Worm (Caenorhabditis elegans): Measurements from ENCODE around the gene fipp-1.
A peak's percentile ranks its signal among the peaks of the same experiment; 100 is the strongest.
"Not testable (repeated sequence)": the region's sequence is repeated elsewhere in the genome, so short reads cannot be mapped to it uniquely, and the experiment has no call there.

The fipp-1 gene

DNA sequence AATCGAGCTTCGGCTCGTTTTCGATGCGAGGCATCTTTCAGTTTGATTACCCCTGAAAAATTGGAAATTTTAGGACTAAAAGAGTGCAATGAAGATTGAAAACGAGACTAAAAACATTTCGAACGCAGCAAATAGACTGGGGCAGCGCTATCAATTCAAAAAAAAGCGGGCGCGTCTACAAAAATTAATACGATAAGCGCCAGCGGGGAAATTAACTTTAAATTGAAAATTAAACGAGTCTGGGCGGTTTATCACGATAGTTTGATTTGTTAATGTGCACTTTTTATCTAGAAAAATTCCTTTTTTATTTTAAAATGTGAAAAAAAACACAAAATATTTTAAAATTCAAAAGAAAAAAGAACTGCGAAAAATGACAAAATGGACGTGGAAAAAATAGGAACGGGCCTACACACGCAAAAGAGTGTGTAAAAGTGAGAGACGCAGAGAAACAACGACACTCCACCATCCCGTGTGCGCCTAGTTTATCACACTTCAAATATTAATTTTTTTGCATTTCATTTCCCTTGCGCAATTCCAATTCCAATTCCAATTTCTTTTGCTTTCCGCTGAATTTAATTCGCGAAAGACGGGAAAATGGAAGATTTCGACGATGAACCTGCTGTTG, at the start of gene fipp-1, which contains the start of gene gmpr-1:
fipp-1 (plus strand) TSS at position 499 of the 625 bp plus-strand sequence.
gmpr-1 (minus strand) TSS at position 75 of the 625 bp plus-strand sequence.
- TF ChIP-seq ama-1 (optimal IDR thresholded peaks at IDR 0.05), result no peak
- no peak for TF ChIP-seq scrt-1 (GFP tag; IDR thresholded peaks at IDR 0.05)
- no peak for TF ChIP-seq sea-1 (GFP tag; conservative IDR thresholded peaks at IDR 0.05)
- TF ChIP-seq hmbx-1 (tag; optimal IDR thresholded peaks at IDR 0.05), result no peak
- TF ChIP-seq tbx-11 (GFP tag; IDR thresholded peaks at IDR 0.05), result no peak
- no peak for TF ChIP-seq hnd-1 (tag; optimal IDR thresholded peaks at IDR 0.05)
- no peak for TF ChIP-seq ets-7 (tag; optimal IDR thresholded peaks at IDR 0.05)
- TF ChIP-seq ceh-36 (tag; optimal IDR thresholded peaks at IDR 0.05), result no peak
- TF ChIP-seq tra-4 (tag; optimal IDR thresholded peaks at IDR 0.05), result no peak
- TF ChIP-seq B0310.2 (tag; optimal IDR thresholded peaks at IDR 0.05), result no peak
- TF ChIP-seq F13C5.2 (tag; optimal IDR thresholded peaks at IDR 0.05), result no peak
- TF ChIP-seq flt-1 (GFP tag; IDR thresholded peaks at IDR 0.05), result no peak
- no peak for TF ChIP-seq ceh-13 (GFP tag; optimal IDR thresholded peaks at IDR 0.05)
- no peak for TF ChIP-seq tbx-37 (GFP tag; conservative IDR thresholded peaks at IDR 0.05)
- TF ChIP-seq hmg-4 (GFP tag; optimal IDR thresholded peaks at IDR 0.05), result no peak
- TF ChIP-seq aly-1 (tag; optimal IDR thresholded peaks at IDR 0.05), result no peak
- TF ChIP-seq pes-1 (GFP tag; IDR thresholded peaks at IDR 0.05), result no peak

DNA sequence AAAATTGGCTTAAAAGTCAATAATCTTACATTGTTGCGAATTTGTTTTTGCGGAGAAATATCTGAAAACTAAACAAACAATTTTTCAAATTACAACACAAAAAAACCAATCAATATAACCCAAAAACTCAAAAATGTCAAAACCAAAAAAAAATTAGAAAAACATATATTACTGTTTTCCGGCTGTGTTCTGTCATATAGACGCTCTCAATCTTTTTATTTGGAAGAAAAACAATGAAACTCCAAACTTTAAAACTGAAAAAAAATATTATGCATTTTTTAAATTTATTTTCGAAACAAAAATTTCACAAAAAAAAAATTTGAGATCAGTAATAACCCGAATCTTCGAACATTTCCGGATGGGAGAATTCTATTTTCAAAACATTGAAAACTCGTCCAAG, 48.9 kb upstream of the fipp-1 start, which contains the start of gene R02D1.2:
R02D1.2 (minus strand) TSS at position 101 of the 400 bp plus-strand sequence.
- TF ChIP-seq tra-4 (tag; optimal IDR thresholded peaks at IDR 0.05) (no peak), scrt-1 (GFP tag; IDR thresholded peaks at IDR 0.05) (no peak), tbx-11 (GFP tag; IDR thresholded peaks at IDR 0.05) (no peak), aly-1 (tag; optimal IDR thresholded peaks at IDR 0.05) (no peak)

DNA sequence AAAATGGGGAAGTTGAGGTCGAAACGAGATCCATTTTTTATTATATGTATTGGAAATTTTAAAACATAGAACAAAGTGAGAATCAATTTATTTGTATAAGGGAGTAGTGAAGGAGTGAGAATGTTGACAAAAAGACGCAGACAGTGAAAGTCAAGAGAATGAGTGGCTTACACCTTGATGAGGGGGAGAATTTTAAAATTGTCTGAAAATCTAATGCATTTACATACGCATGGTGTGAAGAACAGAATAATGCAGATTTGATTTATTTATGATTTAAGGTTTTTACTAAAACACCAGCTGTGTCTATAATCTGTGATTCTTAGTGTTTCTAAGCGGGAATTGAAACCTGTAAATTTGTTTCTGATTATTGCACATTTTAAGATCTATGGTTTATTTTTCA, 46.2 kb upstream of the fipp-1 start, which contains the start of gene nhr-125:
nhr-125 (minus strand) TSS at position 101 of the 400 bp plus-strand sequence.
- TF ChIP-seq F13C5.2 (tag; optimal IDR thresholded peaks at IDR 0.05) (no peak), scrt-1 (GFP tag; IDR thresholded peaks at IDR 0.05) (no peak), pes-1 (GFP tag; IDR thresholded peaks at IDR 0.05) (no peak), ama-1 (optimal IDR thresholded peaks at IDR 0.05) (no peak), hmg-4 (GFP tag; optimal IDR thresholded peaks at IDR 0.05) (no peak), ceh-13 (GFP tag; optimal IDR thresholded peaks at IDR 0.05) (no peak), sea-1 (GFP tag; conservative IDR thresholded peaks at IDR 0.05) (no peak), hnd-1 (tag; optimal IDR thresholded peaks at IDR 0.05) (no peak), tbx-37 (GFP tag; conservative IDR thresholded peaks at IDR 0.05) (no peak), hmbx-1 (tag; optimal IDR thresholded peaks at IDR 0.05) (no peak), tra-4 (tag; optimal IDR thresholded peaks at IDR 0.05) (no peak), aly-1 (tag; optimal IDR thresholded peaks at IDR 0.05) (no peak), ets-7 (tag; optimal IDR thresholded peaks at IDR 0.05) (no peak), flt-1 (GFP tag; IDR thresholded peaks at IDR 0.05) (no peak), tbx-11 (GFP tag; IDR thresholded peaks at IDR 0.05) (no peak), ceh-36 (tag; optimal IDR thresholded peaks at IDR 0.05) (no peak), B0310.2 (tag; optimal IDR thresholded peaks at IDR 0.05) (no peak)

DNA sequence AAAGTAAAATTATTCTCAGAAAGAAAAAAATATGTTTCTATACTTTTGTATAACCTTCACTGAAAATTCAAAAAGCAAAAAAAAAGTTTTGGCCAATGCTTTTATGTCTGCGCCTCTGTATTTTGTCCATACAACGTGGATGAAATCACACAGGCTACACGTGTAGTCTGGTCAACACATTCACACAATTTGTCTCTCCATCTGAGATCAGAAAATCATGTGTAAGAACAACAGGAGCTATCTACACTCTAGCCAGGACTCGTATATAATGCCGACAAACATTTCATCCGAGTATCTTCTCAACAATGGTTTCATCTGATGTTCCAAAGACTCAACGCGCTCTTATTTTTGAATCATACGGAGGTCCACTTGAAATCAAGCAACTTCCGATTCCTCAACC, 44.8 kb upstream of the fipp-1 start, which contains the start of gene D2063.1:
D2063.1 (plus strand) TSS at position 281 of the 400 bp plus-strand sequence.
- TF ChIP-seq hnd-1 (tag; optimal IDR thresholded peaks at IDR 0.05) (no peak), hmg-4 (GFP tag; optimal IDR thresholded peaks at IDR 0.05) (no peak), F13C5.2 (tag; optimal IDR thresholded peaks at IDR 0.05) (no peak), B0310.2 (tag; optimal IDR thresholded peaks at IDR 0.05) (no peak), aly-1 (tag; optimal IDR thresholded peaks at IDR 0.05) (no peak), ets-7 (tag; optimal IDR thresholded peaks at IDR 0.05) (no peak), tbx-37 (GFP tag; conservative IDR thresholded peaks at IDR 0.05) (no peak), tra-4 (tag; optimal IDR thresholded peaks at IDR 0.05) (no peak), ama-1 (optimal IDR thresholded peaks at IDR 0.05) (no peak), pes-1 (GFP tag; IDR thresholded peaks at IDR 0.05) (no peak), flt-1 (GFP tag; IDR thresholded peaks at IDR 0.05) (no peak)

DNA sequence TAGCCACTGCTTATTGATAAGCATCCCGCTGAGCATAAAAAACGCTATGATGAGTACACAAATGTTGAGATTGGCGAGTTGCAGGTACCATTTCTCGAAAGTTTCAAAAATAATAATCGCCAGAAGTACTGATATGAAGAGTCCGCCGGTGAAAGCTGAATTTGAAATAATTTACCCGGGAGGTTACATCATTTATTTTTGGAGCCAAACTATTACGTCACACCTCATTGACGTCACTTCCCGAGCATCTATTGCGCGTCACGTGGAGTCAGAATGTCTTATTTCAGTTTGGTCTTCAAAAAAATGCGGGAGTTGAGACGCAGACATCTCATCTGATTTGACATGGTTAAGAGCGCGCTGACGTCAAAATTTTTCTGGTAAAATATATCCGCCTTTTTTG, 40.8 kb upstream of the fipp-1 start:
- TF ChIP-seq ceh-36 (tag; optimal IDR thresholded peaks at IDR 0.05), result no peak
- TF ChIP-seq flt-1 (GFP tag; IDR thresholded peaks at IDR 0.05), result no peak
- TF ChIP-seq ceh-13 (GFP tag; optimal IDR thresholded peaks at IDR 0.05), result no peak
- TF ChIP-seq hmg-4 (GFP tag; optimal IDR thresholded peaks at IDR 0.05), result no peak
- no peak for TF ChIP-seq aly-1 (tag; optimal IDR thresholded peaks at IDR 0.05)
- TF ChIP-seq ets-7 (tag; optimal IDR thresholded peaks at IDR 0.05), result no peak
- no peak for TF ChIP-seq hnd-1 (tag; optimal IDR thresholded peaks at IDR 0.05)
- no peak for TF ChIP-seq scrt-1 (GFP tag; IDR thresholded peaks at IDR 0.05)
- no peak for TF ChIP-seq tra-4 (tag; optimal IDR thresholded peaks at IDR 0.05)
- TF ChIP-seq sea-1 (GFP tag; conservative IDR thresholded peaks at IDR 0.05), result no peak
- TF ChIP-seq B0310.2 (tag; optimal IDR thresholded peaks at IDR 0.05), result no peak
- TF ChIP-seq tbx-37 (GFP tag; conservative IDR thresholded peaks at IDR 0.05), result no peak

DNA sequence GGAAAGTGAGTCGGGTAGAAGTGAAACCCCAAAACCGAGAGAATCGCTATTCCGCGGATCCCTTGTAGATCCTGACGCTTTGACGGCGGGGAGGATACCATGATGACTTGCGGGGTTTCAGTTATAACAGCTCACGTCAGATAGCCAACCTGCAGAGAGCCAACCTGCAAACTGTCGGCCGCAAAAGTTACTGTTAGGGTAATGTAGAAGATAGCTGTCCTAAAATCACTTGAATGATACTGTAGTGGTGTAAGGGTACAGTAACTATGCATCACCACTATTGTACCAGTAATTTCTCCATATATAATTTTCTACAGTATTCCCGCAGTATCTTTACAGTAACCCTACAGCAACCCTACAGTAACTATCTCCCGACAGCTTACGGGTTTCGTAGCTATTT, 39.2 kb upstream of the fipp-1 start, which contains the start of gene oac-12:
oac-12 (minus strand) TSS at position 101 of the 400 bp plus-strand sequence.
- TF ChIP-seq aly-1 (tag; optimal IDR thresholded peaks at IDR 0.05) (no peak), flt-1 (GFP tag; IDR thresholded peaks at IDR 0.05) (no peak), F13C5.2 (tag; optimal IDR thresholded peaks at IDR 0.05) (no peak), hmbx-1 (tag; optimal IDR thresholded peaks at IDR 0.05) (no peak), B0310.2 (tag; optimal IDR thresholded peaks at IDR 0.05) (no peak)

DNA sequence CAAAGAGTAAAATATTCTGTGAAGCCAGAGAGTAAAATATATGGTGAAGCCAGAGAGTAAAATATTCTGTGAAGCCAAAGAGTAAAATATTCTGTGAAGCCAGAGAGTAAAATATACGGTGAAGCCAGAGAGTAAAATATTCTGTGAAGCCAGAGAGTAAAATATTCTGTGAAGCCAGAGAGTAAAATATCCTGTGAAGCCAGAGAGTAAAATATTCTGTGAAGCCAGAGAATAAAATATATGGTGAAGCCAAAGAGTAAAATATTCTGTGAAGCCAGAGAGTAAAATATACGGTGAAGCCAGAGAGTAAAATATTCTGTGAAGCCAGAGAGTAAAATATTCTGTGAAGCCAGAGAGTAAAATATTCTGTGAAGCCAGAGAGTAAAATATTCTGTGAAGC, 38.1 kb upstream of the fipp-1 start:
- peak; percentile 40; the same call in 1 of the 2 replicates for TF ChIP-seq tbx-37 (GFP tag; conservative IDR thresholded peaks at IDR 0.05)

DNA sequence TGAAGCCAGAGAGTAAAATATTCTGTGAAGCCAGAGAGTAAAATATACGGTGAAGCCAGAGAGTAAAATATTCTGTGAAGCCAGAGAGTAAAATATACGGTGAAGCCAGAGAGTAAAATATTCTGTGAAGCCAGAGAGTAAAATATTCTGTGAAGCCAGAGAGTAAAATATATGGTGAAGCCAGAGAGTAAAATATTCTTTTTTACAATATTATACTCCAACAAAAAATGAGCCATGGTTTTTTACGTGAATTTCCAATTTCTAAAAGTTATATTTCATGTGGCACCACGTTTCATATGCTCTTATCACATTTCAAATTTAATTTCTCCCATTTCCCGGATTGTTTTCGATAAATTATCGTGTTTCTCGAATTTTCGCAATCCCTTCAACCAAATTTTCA, 35.1 kb upstream of the fipp-1 start, which contains the start of gene irld-1:
irld-1 (plus strand) TSS at position 301 of the 400 bp plus-strand sequence.
- not testable (repeated sequence) for TF ChIP-seq pes-1 (GFP tag; IDR thresholded peaks at IDR 0.05); hmg-4 (GFP tag; optimal IDR thresholded peaks at IDR 0.05); scrt-1 (GFP tag; IDR thresholded peaks at IDR 0.05)

All from whole organism, early embryonic.